Fruit fly (Drosophila melanogaster): ENCODE data around the gene CG18477.
A peak's percentile ranks its signal among the peaks of the same experiment; 100 is the strongest.
"Not testable (repeated sequence)": the region's sequence is repeated elsewhere in the genome, so short reads cannot be mapped to it uniquely, and the experiment has no call there.

The CG18477 gene

DNA sequence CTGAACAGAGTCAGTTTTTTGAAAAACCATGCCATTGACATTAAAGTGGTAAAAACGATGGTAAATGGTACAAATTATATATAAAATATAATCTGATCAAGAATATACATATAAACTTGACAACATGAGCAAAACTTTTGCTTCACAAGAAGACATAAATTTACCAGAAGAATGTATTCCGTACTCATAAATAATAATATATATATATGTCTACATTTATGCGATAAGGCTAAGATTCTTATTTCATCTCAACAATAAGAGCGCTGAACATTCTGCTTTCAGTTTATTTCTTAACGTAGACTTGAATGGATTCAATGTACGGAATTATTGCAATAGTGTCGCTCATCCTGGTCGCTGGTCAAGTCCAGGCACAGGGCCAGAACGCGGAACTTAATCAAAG lies at the start of gene CG18477:
TSS of gene CG18477 (plus strand) at position 301 of the 400 bp plus-strand sequence.
- TF ChIP-seq CG7368, CG6808, acj6 (GFP tag; optimal IDR thresholded peaks at IDR 0.05): not testable (repeated sequence)

DNA sequence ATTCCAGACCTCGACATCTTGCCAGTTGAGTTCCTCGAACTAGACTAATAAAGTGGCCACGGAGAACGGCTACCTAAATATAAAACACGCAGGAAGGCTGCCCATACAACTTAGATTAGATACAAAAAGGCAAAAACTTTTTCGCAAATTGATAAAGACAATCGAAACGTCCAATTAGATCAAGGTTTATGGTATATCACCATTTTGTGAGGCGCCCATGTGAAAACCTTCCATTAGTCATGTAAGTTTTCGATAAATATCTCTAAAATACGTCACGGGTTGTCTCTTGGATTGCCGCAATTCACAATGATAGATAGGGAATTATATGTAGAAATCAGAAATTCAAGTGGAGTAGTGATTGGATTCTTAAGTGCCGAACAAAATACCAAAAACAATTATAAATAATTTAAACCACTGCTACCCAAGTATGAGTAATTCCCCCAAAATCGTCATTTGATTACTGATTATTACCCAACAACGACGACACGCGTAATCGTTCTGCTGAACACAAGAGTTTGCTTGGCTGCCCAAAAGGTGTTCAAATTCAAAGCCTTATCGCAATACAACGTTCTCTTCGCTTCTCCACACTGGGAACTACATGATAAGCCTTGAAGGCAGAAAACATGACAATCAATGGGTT lies 49.1 kb upstream of the CG18477 start, which contains the start of gene CG15255:
TSS of gene CG15255 (minus strand) at position 51 of the 640 bp plus-strand sequence.
- TF ChIP-seq CG3032 (tag; optimal IDR thresholded peaks at IDR 0.05): no peak
- no peak for TF ChIP-seq CG6276 (GFP tag; optimal IDR thresholded peaks at IDR 0.05)
- no peak for TF ChIP-seq CG32006 (GFP tag; optimal IDR thresholded peaks at IDR 0.05)
- no peak for TF ChIP-seq Blimp-1 (GFP tag; optimal IDR thresholded peaks at IDR 0.05)
- no peak for TF ChIP-seq CG11902 (GFP tag; optimal IDR thresholded peaks at IDR 0.05)
- peak; percentile 91 for TF ChIP-seq vri (GFP tag; optimal IDR thresholded peaks at IDR 0.05)
- no peak for TF ChIP-seq CG15336 (GFP tag; IDR thresholded peaks at IDR 0.05)

DNA sequence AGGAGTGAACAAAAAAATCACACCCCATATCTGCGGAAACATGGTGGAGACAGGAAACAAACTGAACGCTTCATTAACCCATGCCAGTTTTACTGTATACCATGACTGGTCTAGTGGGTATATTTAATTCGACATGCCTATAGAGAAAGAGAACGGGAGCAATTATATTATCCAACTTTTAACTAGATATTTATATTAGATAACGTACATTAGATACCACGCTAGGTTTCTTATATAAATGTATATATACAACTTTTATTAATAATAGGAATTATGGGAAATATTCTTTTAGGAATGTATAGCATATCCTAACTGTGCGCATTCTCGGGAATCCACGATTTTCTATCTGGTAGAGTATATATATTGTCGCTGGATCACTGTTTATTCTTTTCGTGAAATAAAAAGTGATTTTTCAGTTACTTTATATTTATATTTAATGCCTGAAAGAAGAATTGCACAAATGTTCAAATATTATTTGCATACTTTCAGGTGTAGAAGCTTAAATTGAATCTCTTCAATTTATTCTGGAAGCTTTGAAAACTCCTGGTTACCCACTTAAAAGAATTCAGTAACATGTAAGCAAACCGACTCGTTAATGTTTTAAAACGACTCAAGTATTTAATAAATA lies 47.4 kb upstream of the CG18477 start, which contains the start of gene Semp1:
TSS of gene Semp1 (minus strand) at position 51 of the 628 bp plus-strand sequence.
- TF ChIP-seq CG1621 (tag; optimal IDR thresholded peaks at IDR 0.05) (no peak), topi (GFP tag; optimal IDR thresholded peaks at IDR 0.05) (no peak), CG10631 (GFP tag; optimal IDR thresholded peaks at IDR 0.05) (no peak)

DNA sequence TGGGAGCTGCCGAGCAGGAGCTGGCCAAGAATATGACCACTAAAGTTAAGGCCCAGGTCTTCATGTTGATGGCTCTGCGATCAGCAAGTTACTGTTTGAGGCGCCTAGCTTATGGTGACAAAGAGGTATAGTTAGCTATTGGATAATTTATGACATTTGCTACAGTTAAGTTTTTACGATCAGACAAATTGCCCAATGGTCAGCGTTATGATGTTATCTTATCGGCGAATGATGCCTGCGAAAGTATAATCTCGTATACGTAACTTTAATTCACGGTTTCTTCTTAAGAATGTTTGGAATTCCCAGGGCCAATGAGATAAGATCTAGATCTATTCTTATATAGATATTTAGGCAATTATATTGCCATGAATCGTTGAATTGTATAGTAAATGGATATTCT lies 46.1 kb upstream of the CG18477 start, which contains the start of gene CG15254:
TSS of gene CG15254 (minus strand) at position 101 of the 400 bp plus-strand sequence.
- TF ChIP-seq Hr38 (GFP tag; optimal IDR thresholded peaks at IDR 0.05) (no peak), fd59A (GFP tag; optimal IDR thresholded peaks at IDR 0.05) (no peak), cyc (GFP tag; optimal IDR thresholded peaks at IDR 0.05) (no peak), pdm3 (GFP tag; optimal IDR thresholded peaks at IDR 0.05) (no peak), lz (GFP tag; optimal IDR thresholded peaks at IDR 0.05) (no peak), OdsH (GFP tag; optimal IDR thresholded peaks at IDR 0.05) (no peak), CG8119 (GFP tag; IDR thresholded peaks at IDR 0.05) (no peak), CG4318 (GFP tag; optimal IDR thresholded peaks at IDR 0.05) (no peak), salr (GFP tag; optimal IDR thresholded peaks at IDR 0.05) (no peak), CG16779 (tag; optimal IDR thresholded peaks at IDR 0.05) (no peak), Smox (GFP tag; optimal IDR thresholded peaks at IDR 0.05) (no peak), Hr4 (GFP tag; optimal IDR thresholded peaks at IDR 0.05) (no peak)

DNA sequence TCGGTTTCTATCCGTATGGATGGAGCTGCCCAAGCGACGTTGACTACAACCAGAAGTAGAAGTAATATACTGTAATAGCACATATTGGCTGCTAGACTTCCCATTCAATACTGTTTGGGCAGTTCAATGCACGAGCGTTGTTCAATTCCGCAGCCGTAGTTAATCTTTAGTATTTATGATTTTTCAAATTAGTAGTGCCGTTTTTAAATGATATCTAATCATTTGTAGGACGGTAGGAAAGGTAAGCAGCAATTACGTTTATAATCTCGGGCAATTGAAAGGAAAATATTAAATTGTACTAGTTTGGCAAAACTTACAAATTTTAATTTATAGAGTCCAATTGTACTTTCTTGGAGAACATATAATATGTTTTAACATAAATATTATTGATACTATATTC lies 44.6 kb upstream of the CG18477 start, which contains the start of gene CG15253:
TSS of gene CG15253 (minus strand) at position 101 of the 400 bp plus-strand sequence.
- TF ChIP-seq CG16779 (tag; optimal IDR thresholded peaks at IDR 0.05) (no peak), Eip75B (GFP tag; optimal IDR thresholded peaks at IDR 0.05) (no peak), Ets96B (tag; optimal IDR thresholded peaks at IDR 0.05) (no peak), CG10669 (GFP tag; optimal IDR thresholded peaks at IDR 0.05) (no peak), CG15336 (GFP tag; IDR thresholded peaks at IDR 0.05) (no peak), CG6792 (GFP tag; optimal IDR thresholded peaks at IDR 0.05) (no peak), CG31627 (GFP tag; optimal IDR thresholded peaks at IDR 0.05) (no peak), Gug (GFP tag; IDR thresholded peaks at IDR 0.05) (no peak), eg (GFP tag; IDR thresholded peaks at IDR 0.05) (no peak), CG3032 (tag; optimal IDR thresholded peaks at IDR 0.05) (no peak), Eip78C (GFP tag) (no peak), CG6854 (GFP tag; optimal IDR thresholded peaks at IDR 0.05) (no peak), dac (GFP tag; optimal IDR thresholded peaks at IDR 0.05) (no peak), CG8632 (GFP tag; optimal IDR thresholded peaks at IDR 0.05) (no peak), fd59A (GFP tag; optimal IDR thresholded peaks at IDR 0.05) (no peak), svp (GFP tag) (no peak), CG8319 (GFP tag; optimal IDR thresholded peaks at IDR 0.05) (no peak)
